Worm (Caenorhabditis elegans): ENCODE data around the gene scl-18.

- TF ChIP-seq zip-4 (GFP tag; optimal IDR thresholded peaks at IDR 0.05) (no peak), nhr-19 (GFP tag; conservative IDR thresholded peaks at IDR 0.05) (no peak)
These were observed 36.9 kb downstream of the scl-18 start for ce11 chrIV:11717094-11717876.
